Worm (Caenorhabditis elegans): Measurements from ENCODE around the gene ZK1248.5.

ZK1248.5 gene

DNA sequence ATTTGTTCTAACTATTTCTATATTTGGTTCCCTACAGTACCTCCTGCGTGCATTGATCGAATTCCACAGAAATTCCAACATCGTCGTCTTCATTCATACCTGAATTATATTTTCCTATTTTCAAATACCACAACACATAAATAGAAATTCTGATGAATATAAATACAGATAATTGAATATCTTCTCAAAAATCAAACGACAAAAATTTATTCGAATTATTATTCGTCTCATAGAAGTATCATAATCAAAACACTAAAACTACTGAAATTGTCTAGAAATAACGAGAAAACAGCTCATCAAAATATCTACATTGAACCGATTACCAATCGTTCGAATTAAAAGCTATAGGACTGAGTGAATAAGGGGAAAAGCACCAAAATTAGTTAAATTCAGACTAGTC, 22.8 kb downstream of the ZK1248.5 start, which contains the start of gene gtap-1:
Gene gtap-1, minus strand, starts transcription at position 101 of the 400 bp plus-strand sequence.
- TF ChIP-seq ceh-88 (GFP tag; IDR thresholded peaks at IDR 0.05), result no peak
- TF ChIP-seq ztf-11 (tag; optimal IDR thresholded peaks at IDR 0.05), result no peak
- TF ChIP-seq nhr-19 (GFP tag; conservative IDR thresholded peaks at IDR 0.05), result no peak
- TF ChIP-seq hlh-17 (GFP tag; optimal IDR thresholded peaks at IDR 0.05; ENCODE audit: borderline replicate concordance), result no peak
- no peak for TF ChIP-seq nhr-84 (tag; optimal IDR thresholded peaks at IDR 0.05)
- TF ChIP-seq nhr-85 (tag), result no peak
- no peak for TF ChIP-seq dpl-1 (GFP tag; optimal IDR thresholded peaks at IDR 0.05)
- no peak for TF ChIP-seq unc-30 (tag; optimal IDR thresholded peaks at IDR 0.05)

ce11 chrII:5835146-5835545, 24.8 kb downstream of the ZK1248.5 start:
- TF ChIP-seq isw-1 (GFP tag; IDR thresholded peaks at IDR 0.05), result no peak

DNA sequence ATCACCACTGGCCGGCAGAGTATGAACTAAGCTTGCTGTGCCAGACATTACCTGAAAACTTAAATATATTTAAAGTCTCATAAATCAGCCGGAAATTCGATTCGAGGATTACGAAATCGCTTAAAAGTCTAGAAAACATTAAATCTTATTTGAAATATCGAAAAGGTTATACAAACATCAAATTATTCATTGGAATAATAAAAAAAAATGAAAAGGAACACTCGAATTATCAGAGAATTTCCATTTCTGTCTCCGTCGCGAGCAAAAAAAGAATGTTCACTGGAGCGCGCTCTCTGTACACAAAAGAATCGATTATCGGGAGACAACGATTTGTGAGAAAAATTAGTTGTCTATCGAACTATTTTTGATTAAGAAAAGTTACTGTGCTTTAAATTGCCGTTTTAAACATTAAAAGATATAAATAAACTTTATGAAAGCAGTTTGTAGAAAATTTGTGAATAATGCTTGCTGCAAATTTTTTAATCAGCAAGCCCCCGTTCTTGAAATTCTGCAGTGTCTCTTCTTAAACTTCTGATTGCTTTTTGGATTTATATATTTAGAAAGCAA, 25.9 kb downstream of the ZK1248.5 start, which contains the start of gene fzo-1:
Gene fzo-1, minus strand, starts transcription at position 51 of the 567 bp plus-strand sequence.
- TF ChIP-seq pax-3 (tag; optimal IDR thresholded peaks at IDR 0.05), result peak; percentile 86
- TF ChIP-seq isw-1 (GFP tag; IDR thresholded peaks at IDR 0.05), result peak; percentile 52
- peak; percentile 15 for TF ChIP-seq lin-15B (tag; optimal IDR thresholded peaks at IDR 0.05)
- no peak for TF ChIP-seq efl-3 (GFP tag; optimal IDR thresholded peaks at IDR 0.05)
- TF ChIP-seq nhr-11 (tag; optimal IDR thresholded peaks at IDR 0.05), result no peak
- TF ChIP-seq sptf-1 (tag; optimal IDR thresholded peaks at IDR 0.05), result no peak
- no peak for TF ChIP-seq ces-1 (GFP tag; optimal IDR thresholded peaks at IDR 0.05)
- TF ChIP-seq xbp-1 (tag; optimal IDR thresholded peaks at IDR 0.05), result peak; percentile 54
- peak; percentile 42 to 50 for TF ChIP-seq efl-1 (optimal IDR thresholded peaks at IDR 0.05)
- peak; percentile 22 to 36 for TF ChIP-seq efl-1 (GFP tag; optimal IDR thresholded peaks at IDR 0.05 in 1 of 2)
- TF ChIP-seq lin-35 (GFP tag; optimal IDR thresholded peaks at IDR 0.05), result peak; percentile 38 to 55
- no peak for TF ChIP-seq ets-5 (GFP tag; IDR thresholded peaks at IDR 0.05)
- TF ChIP-seq ceh-63 (GFP tag; optimal IDR thresholded peaks at IDR 0.05), result peak; percentile 72
- peak; percentile 27 for TF ChIP-seq skn-1 (tag; optimal IDR thresholded peaks at IDR 0.05)
- TF ChIP-seq zag-1 (tag; optimal IDR thresholded peaks at IDR 0.05), result no peak
- no peak for TF ChIP-seq ama-1 (optimal IDR thresholded peaks at IDR 0.05)
- TF ChIP-seq mab-9 (GFP tag; IDR thresholded peaks at IDR 0.05), result no peak
- TF ChIP-seq elt-2 (tag; optimal IDR thresholded peaks at IDR 0.05), result peak; percentile 37
- no peak for TF ChIP-seq lin-13 (GFP tag; optimal IDR thresholded peaks at IDR 0.05)
- TF ChIP-seq sup-37 (GFP tag; optimal IDR thresholded peaks at IDR 0.05), result no peak
- peak; percentile 16 for TF ChIP-seq egl-13 (tag; optimal IDR thresholded peaks at IDR 0.05)
- peak; percentile 69 for TF ChIP-seq nhr-47 (tag; optimal IDR thresholded peaks at IDR 0.05)
- no peak for TF ChIP-seq pqm-1 (tag; optimal IDR thresholded peaks at IDR 0.05)
- peak; percentile 75 for TF ChIP-seq nhr-90 (tag; optimal IDR thresholded peaks at IDR 0.05; ENCODE audit: poor library complexity)
- no peak for TF ChIP-seq grh-1 (GFP tag; IDR thresholded peaks at IDR 0.05)
- TF ChIP-seq hlh-17 (GFP tag; optimal IDR thresholded peaks at IDR 0.05; ENCODE audit: borderline replicate concordance), result no peak
- TF ChIP-seq sox-4 (tag; optimal IDR thresholded peaks at IDR 0.05), result peak; percentile 71
- no peak for TF ChIP-seq unc-30 (tag; optimal IDR thresholded peaks at IDR 0.05)
- TF ChIP-seq dsc-1 (tag; optimal IDR thresholded peaks at IDR 0.05), result peak; percentile 52
- no peak for TF ChIP-seq tlp-1 (tag; optimal IDR thresholded peaks at IDR 0.05)
- TF ChIP-seq elt-3 (tag; optimal IDR thresholded peaks at IDR 0.05), result no peak
- TF ChIP-seq mdl-1 (tag; optimal IDR thresholded peaks at IDR 0.05), result no peak
- no peak for TF ChIP-seq nhr-12 (tag; optimal IDR thresholded peaks at IDR 0.05)
- TF ChIP-seq aly-2 (tag; optimal IDR thresholded peaks at IDR 0.05), result no peak
- peak; percentile 92 for TF ChIP-seq unc-98 (GFP tag; IDR thresholded peaks at IDR 0.05)
- TF ChIP-seq unc-62 (GFP tag; optimal IDR thresholded peaks at IDR 0.05), result no peak
- peak; percentile 39 for TF ChIP-seq fkh-4 (tag; optimal IDR thresholded peaks at IDR 0.05; ENCODE audit: borderline replicate concordance)
- no peak for TF ChIP-seq pag-3 (tag; optimal IDR thresholded peaks at IDR 0.05; ENCODE audit: borderline replicate concordance, insufficient read depth)
- TF ChIP-seq unc-86 (tag; optimal IDR thresholded peaks at IDR 0.05), result peak; percentile 2
- no peak for TF ChIP-seq mep-1 (tag; optimal IDR thresholded peaks at IDR 0.05)
- TF ChIP-seq rnt-1 (tag; optimal IDR thresholded peaks at IDR 0.05), result no peak
- peak; percentile 58 for TF ChIP-seq snu-23 (GFP tag; optimal IDR thresholded peaks at IDR 0.05)
- no peak for TF ChIP-seq aha-1 (tag; optimal IDR thresholded peaks at IDR 0.05)
